Fruit fly (Drosophila melanogaster) whole organism, embryonic: ENCODE data around the gene cdi.

Source experiments
- Ada2b ChIP-seq: fragments of 200-800 bp; sonication (Bioruptor generic); IDR thresholded peaks from 2 replicates; pipeline ENCODE4 v1.3.6; 2022; ENCODE audit warnings: missing biosample characterization, missing genetic modification characterization
- Atf6 ChIP-seq: fragments of 200-800 bp; sonication (Bioruptor generic); IDR thresholded peaks from 2 replicates; pipeline ENCODE4 v1.3.6; 2022; ENCODE audit warnings: missing biosample characterization, missing genetic modification characterization
- Blimp-1 ChIP-seq: fragments of 200-800 bp; sonication (Bioruptor generic); optimal IDR thresholded peaks from 3 replicates; lab custom pipeline; 2018; ENCODE audit warnings: missing biosample characterization, missing genetic modification characterization, mild to moderate bottlenecking, moderate library complexity, missing genetic modification reagents
- CG10209 ChIP-seq: fragments of 200-800 bp; sonication (Bioruptor generic); optimal IDR thresholded peaks from 3 replicates; lab custom pipeline; 2017; ENCODE audit warnings: missing biosample characterization, mild to moderate bottlenecking, missing genetic modification characterization, missing genetic modification reagents
- CG10431 ChIP-seq: fragments of 200-800 bp; sonication (Bioruptor generic); optimal IDR thresholded peaks from 3 replicates; lab custom pipeline; 2018; ENCODE audit warnings: missing biosample characterization, mild to moderate bottlenecking, missing genetic modification characterization
- CG11085 ChIP-seq: fragments of 200-800 bp; sonication (Bioruptor generic); IDR thresholded peaks from 2 replicates; pipeline ENCODE4 v1.3.6; 2022; ENCODE audit warnings: missing biosample characterization, missing genetic modification characterization
- CG11456 ChIP-seq: fragments of 200-800 bp; sonication (Bioruptor generic); IDR thresholded peaks from 3 replicates; pipeline ENCODE4 v1.3.6; 2022; ENCODE audit warnings: missing biosample characterization, missing genetic modification characterization
- CG11504 ChIP-seq: fragments of 200-800 bp; sonication (Bioruptor generic); optimal IDR thresholded peaks from 3 replicates; lab custom pipeline; 2019; ENCODE audit warnings: missing biosample characterization, mild to moderate bottlenecking, missing genetic modification characterization, moderate library complexity
- CG15073 ChIP-seq: fragments of 200-800 bp; sonication (Bioruptor generic); optimal IDR thresholded peaks from 2 replicates; lab custom pipeline; 2016; ENCODE audit warnings: missing biosample characterization, missing genetic modification characterization
- CG15269 ChIP-seq: fragments of 200-800 bp; sonication (Bioruptor generic); optimal IDR thresholded peaks from 2 replicates; lab custom pipeline; 2018; ENCODE audit warnings: missing biosample characterization, mild to moderate bottlenecking, missing genetic modification characterization, moderate library complexity
- CG16815 ChIP-seq: fragments of 200-800 bp; sonication (Bioruptor generic); optimal IDR thresholded peaks from 3 replicates; lab custom pipeline; 2017; ENCODE audit warnings: missing biosample characterization, mild to moderate bottlenecking, missing genetic modification characterization
- CG18262 ChIP-seq: fragments of 200-800 bp; optimal IDR thresholded peaks from 3 replicates; lab custom pipeline; 2019; ENCODE audit warnings: missing biosample characterization, mild to moderate bottlenecking, missing genetic modification characterization, moderate library complexity
- CG2199 ChIP-seq: fragments of 200-800 bp; sonication (Bioruptor generic); IDR thresholded peaks from 3 replicates; pipeline ENCODE4 v1.3.6; 2022; ENCODE audit warnings: missing biosample characterization, missing genetic modification characterization
- CG2875 ChIP-seq: fragments of 200-800 bp; sonication (Bioruptor generic); optimal IDR thresholded peaks from 2 replicates; lab custom pipeline; 2017; ENCODE audit warnings: missing biosample characterization, mild to moderate bottlenecking, missing genetic modification characterization, missing genetic modification reagents
- CG34376 ChIP-seq: fragments of 200-800 bp; sonication (Bioruptor generic); optimal IDR thresholded peaks from 2 replicates; lab custom pipeline; 2018; ENCODE audit warnings: missing biosample characterization, mild to moderate bottlenecking, missing genetic modification characterization
- CG4282 ChIP-seq: fragments of 200-800 bp; sonication (Bioruptor generic); optimal IDR thresholded peaks from 2 replicates; lab custom pipeline; 2016; ENCODE audit warnings: missing biosample characterization, missing genetic modification characterization
- CG4360 ChIP-seq: fragments of 200-800 bp; sonication (Bioruptor generic); IDR thresholded peaks from 2 replicates; pipeline ENCODE4 v1.3.6; 2022; ENCODE audit warnings: missing biosample characterization, missing genetic modification characterization
- CG5953 ChIP-seq: fragments of 200-800 bp; sonication (Bioruptor generic); IDR thresholded peaks from 2 replicates; pipeline ENCODE4 v1.3.6; 2022; ENCODE audit warnings: missing biosample characterization, missing genetic modification characterization
- CG6683 ChIP-seq: fragments of 200-800 bp; sonication (Bioruptor generic); optimal IDR thresholded peaks from 2 replicates; lab custom pipeline; 2017; ENCODE audit warnings: missing biosample characterization, mild to moderate bottlenecking, missing genetic modification characterization, missing genetic modification reagents
- CG7786 ChIP-seq: fragments of 200-800 bp; sonication (Bioruptor generic); optimal IDR thresholded peaks from 2 replicates; lab custom pipeline; 2016; ENCODE audit warnings: missing biosample characterization, missing genetic modification characterization
- CG8281 ChIP-seq: fragments of 200-800 bp; sonication (Bioruptor generic); optimal IDR thresholded peaks from 2 replicates; lab custom pipeline; 2018; ENCODE audit warnings: missing biosample characterization, mild to moderate bottlenecking, missing genetic modification characterization, moderate library complexity
- CG9727 ChIP-seq: fragments of 200-800 bp; sonication (Bioruptor generic); optimal IDR thresholded peaks from 3 replicates; lab custom pipeline; 2017; ENCODE audit warnings: missing biosample characterization, mild to moderate bottlenecking, missing genetic modification characterization
- CoRest ChIP-seq: fragments of 200-800 bp; sonication (Bioruptor generic); optimal IDR thresholded peaks from 3 replicates; lab custom pipeline; 2018; ENCODE audit warnings: missing biosample characterization, mild to moderate bottlenecking, missing genetic modification characterization, moderate library complexity
- Dll ChIP-seq: fragments of 200-800 bp; sonication (Bioruptor generic); IDR thresholded peaks from 4 replicates; pipeline ENCODE4 v1.3.6; 2022; ENCODE audit warnings: missing biosample characterization, missing genetic modification characterization; ENCODE audit not compliant: partially characterized antibody
- Doc2 ChIP-seq: fragments of 200-800 bp; sonication (Bioruptor generic); IDR thresholded peaks from 2 replicates; pipeline ENCODE4 v1.3.6; 2022; ENCODE audit warnings: missing biosample characterization, missing genetic modification characterization
- E2f1 ChIP-seq: fragments of 200-800 bp; sonication (Bioruptor generic); IDR thresholded peaks from 2 replicates; pipeline ENCODE4 v1.3.6; 2022; ENCODE audit warnings: missing biosample characterization, missing genetic modification characterization
- Fer3 ChIP-seq: fragments of 200-800 bp; sonication (Bioruptor generic); optimal IDR thresholded peaks from 2 replicates; lab custom pipeline; 2018; ENCODE audit warnings: missing biosample characterization, mild to moderate bottlenecking, missing genetic modification characterization, moderate library complexity
- Gug ChIP-seq: fragments of 200-800 bp; sonication (Bioruptor generic); IDR thresholded peaks from 4 replicates; pipeline ENCODE4 v1.3.6; 2022; ENCODE audit warnings: missing biosample characterization, missing genetic modification characterization
- H15 ChIP-seq: fragments of 200-800 bp; sonication (Bioruptor generic); IDR thresholded peaks from 3 replicates; pipeline ENCODE4 v1.3.6; 2022; ENCODE audit warnings: missing biosample characterization, missing genetic modification characterization
- HmgD ChIP-seq: fragments of 200-800 bp; sonication (Bioruptor generic); optimal IDR thresholded peaks from 3 replicates; lab custom pipeline; 2016; ENCODE audit warnings: missing biosample characterization, missing genetic modification characterization
- MBD-R2 ChIP-seq: fragments of 200-800 bp; sonication (Bioruptor generic); IDR thresholded peaks from 2 replicates; pipeline ENCODE4 v1.3.6; 2022; ENCODE audit warnings: missing biosample characterization, missing genetic modification characterization
- Mad ChIP-seq: fragments of 200-800 bp; sonication (Bioruptor generic); optimal IDR thresholded peaks from 2 replicates; lab custom pipeline; 2016; ENCODE audit warnings: missing biosample characterization, missing genetic modification characterization
- NC2β ChIP-seq: fragments of 200-800 bp; sonication (Bioruptor generic); optimal IDR thresholded peaks from 2 replicates; lab custom pipeline; 2016; ENCODE audit warnings: missing biosample characterization, missing genetic modification characterization
- NK7.1 ChIP-seq: fragments of 200-800 bp; sonication (Bioruptor generic); optimal IDR thresholded peaks from 3 replicates; lab custom pipeline; 2016; ENCODE audit warnings: missing biosample characterization, missing genetic modification characterization
- Nf-YC ChIP-seq: fragments of 200-800 bp; optimal IDR thresholded peaks from 3 replicates; lab custom pipeline; 2019; ENCODE audit warnings: missing biosample characterization, mild to moderate bottlenecking, missing genetic modification characterization, moderate library complexity
- PHDP ChIP-seq: fragments of 200-800 bp; sonication (Bioruptor generic); optimal IDR thresholded peaks from 3 replicates; lab custom pipeline; 2018; ENCODE audit warnings: missing biosample characterization, mild to moderate bottlenecking, missing genetic modification characterization, moderate library complexity
- Side ChIP-seq: fragments of 200-800 bp; sonication (Bioruptor generic); optimal IDR thresholded peaks from 2 replicates; lab custom pipeline; 2016; ENCODE audit warnings: missing biosample characterization, missing genetic modification characterization
- Sox100B ChIP-seq: fragments of 200-800 bp; sonication (Bioruptor generic); optimal IDR thresholded peaks from 3 replicates; lab custom pipeline; 2018; ENCODE audit warnings: missing biosample characterization, mild to moderate bottlenecking, missing genetic modification characterization
- abd-A ChIP-seq: fragments of 200-800 bp; sonication (Bioruptor generic); optimal IDR thresholded peaks from 3 replicates; lab custom pipeline; 2019; ENCODE audit warnings: missing biosample characterization, mild to moderate bottlenecking, missing genetic modification characterization, moderate library complexity
- al ChIP-seq: fragments of 200-800 bp; sonication (Bioruptor generic); IDR thresholded peaks from 2 replicates; pipeline ENCODE4 v1.3.6; 2022; ENCODE audit warnings: missing biosample characterization, missing genetic modification characterization
- ara ChIP-seq: fragments of 200-800 bp; sonication (Bioruptor generic); IDR thresholded peaks from 2 replicates; pipeline ENCODE4 v1.3.6; 2022; ENCODE audit warnings: missing biosample characterization, missing genetic modification characterization
- cg ChIP-seq: fragments of 200-800 bp; sonication (Bioruptor generic); optimal IDR thresholded peaks from 3 replicates; lab custom pipeline; 2019; ENCODE audit warnings: missing biosample characterization, mild to moderate bottlenecking, missing genetic modification characterization, moderate library complexity
- croc ChIP-seq: fragments of 200-800 bp; sonication (Bioruptor generic); conservative IDR thresholded peaks from 3 replicates; pipeline ENCODE4 v1.3.6; 2022; ENCODE audit warnings: missing biosample characterization, missing genetic modification characterization
- danr ChIP-seq: fragments of 200-800 bp; sonication (Bioruptor generic); IDR thresholded peaks from 2 replicates; pipeline ENCODE4 v1.3.6; 2022; ENCODE audit warnings: missing biosample characterization, missing genetic modification characterization
- gem ChIP-seq: fragments of 200-800 bp; sonication (Bioruptor generic); optimal IDR thresholded peaks from 2 replicates; lab custom pipeline; 2019; ENCODE audit warnings: missing biosample characterization, mild to moderate bottlenecking, missing genetic modification characterization, moderate library complexity
- grau ChIP-seq: fragments of 200-800 bp; optimal IDR thresholded peaks from 3 replicates; lab custom pipeline; 2019; ENCODE audit warnings: missing biosample characterization, mild to moderate bottlenecking, missing genetic modification characterization, moderate library complexity
- her ChIP-seq: fragments of 200-800 bp; sonication (Bioruptor generic); optimal IDR thresholded peaks from 2 replicates; lab custom pipeline; 2016; ENCODE audit warnings: missing biosample characterization, missing genetic modification characterization
- jumu ChIP-seq: fragments of 200-800 bp; sonication (Bioruptor generic); optimal IDR thresholded peaks from 3 replicates; lab custom pipeline; 2016; ENCODE audit warnings: missing biosample characterization, missing genetic modification characterization
- lola ChIP-seq, 3 experiments: fragments of >200 bp in 2 of 3; fragments of 200-800 bp in 1 of 3; sonication (Bioruptor generic) in 1 of 3; optimal IDR thresholded peaks; 2 replicates each; lab custom pipeline; 2017 to 2019; ENCODE audit warnings: missing biosample characterization in 3 of 3, missing genetic modification characterization in 3 of 3, mild to moderate bottlenecking in 1 of 3, moderate library complexity in 1 of 3
- sd ChIP-seq: fragments of 200-800 bp; sonication (Bioruptor generic); optimal IDR thresholded peaks from 3 replicates; lab custom pipeline; 2018; ENCODE audit warnings: missing biosample characterization, mild to moderate bottlenecking, missing genetic modification characterization, moderate library complexity
- vvl ChIP-seq: fragments of 200-800 bp; sonication (Bioruptor generic); IDR thresholded peaks from 2 replicates; pipeline ENCODE4 v1.3.6; 2022; ENCODE audit warnings: missing biosample characterization, missing genetic modification characterization
- z ChIP-seq: fragments of 200-800 bp; sonication (Bioruptor generic); IDR thresholded peaks from 3 replicates; pipeline ENCODE4 v1.3.6; 2022; ENCODE audit warnings: missing biosample characterization, missing genetic modification characterization

The cdi gene

dm6 chr3R:19113836-19114235 lies 19.8 kb upstream of the cdi start (continued):
- TF ChIP-seq Sox100B (GFP tag; lab: Kevin White, UChicago) (peak; percentile 27), CG4282 (GFP tag; lab: Kevin White, UChicago) (no peak), croc (GFP tag; lab: Robert Waterston, UW) (no peak), Gug (GFP tag; lab: Robert Waterston, UW) (no peak), Atf6 (GFP tag; lab: Robert Waterston, UW) (no peak), Dll (GFP tag; lab: Robert Waterston, UW) (no peak), CG2875 (peak; percentile 10), gem (tag; lab: Kevin White, UChicago) (peak; percentile 62), ara (GFP tag; lab: Robert Waterston, UW) (peak; percentile 63), PHDP (tag; lab: Kevin White, UChicago) (peak; percentile 10), CG5953 (GFP tag; lab: Robert Waterston, UW) (no peak), CG6683 (no peak), CG7786 (GFP tag; lab: Kevin White, UChicago) (peak; percentile 7), Doc2 (no peak), vvl (GFP tag; lab: Robert Waterston, UW) (peak; percentile 51; the same call in 1 of the 2 replicates), HmgD (GFP tag; lab: Kevin White, UChicago) (no peak), Nf-YC (tag; lab: Kevin White, UChicago) (no peak), CG16815 (GFP tag; lab: Kevin White, UChicago) (no peak), CG18262 (peak; percentile 50), CG34376 (GFP tag; lab: Kevin White, UChicago) (no peak), CG2199 (GFP tag; lab: Robert Waterston, UW) (no peak), CoRest (tag; lab: Kevin White, UChicago) (peak; percentile 12), CG10209 (peak; percentile 16), CG11456 (GFP tag; lab: Robert Waterston, UW) (no peak), her (GFP tag; lab: Kevin White, UChicago) (no peak), cg (GFP tag; lab: Kevin White, UChicago) (no peak), E2f1 (GFP tag; lab: Robert Waterston, UW) (peak; percentile 29; the same call in 1 of the 2 replicates), Ada2b (GFP tag; lab: Robert Waterston, UW) (peak; percentile 26; the same call in 1 of the 2 replicates), Mad (GFP tag; lab: Kevin White, UChicago) (no peak), Fer3 (no peak), jumu (no peak), lola (GFP tag; optimal IDR thresholded peaks at IDR 0.05; lab: Kevin White, UChicago) (peak in 1 of 3 experiments; percentile 11), grau (peak; percentile 27), MBD-R2 (GFP tag; lab: Robert Waterston, UW) (no peak), CG11085 (GFP tag; lab: Robert Waterston, UW) (no peak), abd-A (tag; lab: Kevin White, UChicago) (no peak), NC2β (GFP tag; lab: Kevin White, UChicago) (no peak), CG15269 (tag; lab: Kevin White, UChicago) (peak; percentile 19), CG4360 (GFP tag; lab: Robert Waterston, UW) (no peak), H15 (GFP tag; lab: Robert Waterston, UW) (no peak), NK7.1 (GFP tag; lab: Kevin White, UChicago) (no peak), danr (GFP tag; lab: Robert Waterston, UW) (no peak), CG11504 (tag; lab: Kevin White, UChicago) (peak; percentile 59), Blimp-1 (GFP tag; lab: Kevin White, UChicago) (peak; percentile 50), sd (tag; lab: Kevin White, UChicago) (no peak), Side (GFP tag; lab: Kevin White, UChicago) (no peak), CG8281 (tag; lab: Kevin White, UChicago) (no peak), CG15073 (GFP tag; lab: Kevin White, UChicago) (no peak), al (no peak), CG10431 (no peak), z (no peak), CG9727 (GFP tag; lab: Kevin White, UChicago) (peak; percentile 6)
